Worm (Caenorhabditis elegans): ENCODE data around the gene D2024.5.

DNA sequence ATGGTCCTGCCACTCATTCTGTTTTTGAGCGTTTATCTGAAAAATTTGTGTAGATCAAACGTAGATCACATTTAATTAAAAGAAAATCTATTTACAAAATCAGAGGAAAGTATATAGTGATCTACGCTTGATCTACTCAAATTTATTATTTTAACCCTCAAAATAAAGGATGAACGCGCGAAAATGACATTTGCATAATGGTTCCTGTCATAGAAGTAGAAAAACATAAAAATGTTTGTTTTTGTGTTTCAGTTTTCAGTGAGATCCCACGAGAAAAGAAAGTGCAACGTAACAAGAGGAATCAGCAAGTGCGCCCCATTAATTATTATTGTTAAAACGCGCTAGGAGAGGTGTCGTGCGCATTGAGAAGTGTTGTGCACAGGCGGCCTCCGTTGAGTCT is 16.8 kb downstream of the D2024.5 start:
- no peak for TF ChIP-seq tbx-37 (GFP tag; conservative IDR thresholded peaks at IDR 0.05)
- no peak for TF ChIP-seq B0310.2 (tag; optimal IDR thresholded peaks at IDR 0.05)
- TF ChIP-seq pes-1 (GFP tag; IDR thresholded peaks at IDR 0.05): no peak
- TF ChIP-seq ets-7 (tag; optimal IDR thresholded peaks at IDR 0.05): no peak
- TF ChIP-seq hmg-4 (GFP tag; optimal IDR thresholded peaks at IDR 0.05): no peak
- no peak for TF ChIP-seq ama-1 (optimal IDR thresholded peaks at IDR 0.05)
- TF ChIP-seq flt-1 (GFP tag; IDR thresholded peaks at IDR 0.05): no peak
- no peak for TF ChIP-seq hmbx-1 (tag; optimal IDR thresholded peaks at IDR 0.05)
- TF ChIP-seq F13C5.2 (tag; optimal IDR thresholded peaks at IDR 0.05): no peak
- no peak for TF ChIP-seq sea-1 (GFP tag; conservative IDR thresholded peaks at IDR 0.05)
- TF ChIP-seq ceh-36 (tag; optimal IDR thresholded peaks at IDR 0.05): no peak
- TF ChIP-seq aly-1 (tag; optimal IDR thresholded peaks at IDR 0.05): no peak
